Fruit fly (Drosophila melanogaster): Measurements from ENCODE around the gene CG13713.

CG13713 gene

dm6 chr3L:4747119-4747851 is 49.9 kb downstream of the CG13713 start (continued):
- TF ChIP-seq Med (GFP tag), result peak; percentile 55
- TF ChIP-seq CG6272 (GFP tag; IDR thresholded peaks at IDR 0.05), result 0 out of 2 replicates have a peak, but pooled peaks have one; percentile 14
- TF ChIP-seq Ssrp (tag; optimal IDR thresholded peaks at IDR 0.05), result no peak
- peak; percentile 61 for TF ChIP-seq Ets65A (GFP tag)
- peak; percentile 83 for TF ChIP-seq CG12769 (tag; optimal IDR thresholded peaks at IDR 0.05)
- TF ChIP-seq Optix (GFP tag; IDR thresholded peaks at IDR 0.05), result no peak
- TF ChIP-seq da (GFP tag; optimal IDR thresholded peaks at IDR 0.05), result no peak
- no peak for TF ChIP-seq CG2875 (GFP tag; optimal IDR thresholded peaks at IDR 0.05)
- no peak for TF ChIP-seq Spps (tag; optimal IDR thresholded peaks at IDR 0.05)
- no peak for TF ChIP-seq CG12942 (GFP tag; optimal IDR thresholded peaks at IDR 0.05)
- 0 out of 3 replicates have a peak, but pooled peaks have one; percentile 16 for TF ChIP-seq CG34422 (GFP tag; IDR thresholded peaks at IDR 0.05)
- TF ChIP-seq stwl (tag; optimal IDR thresholded peaks at IDR 0.05), result no peak
- TF ChIP-seq jumu (GFP tag; optimal IDR thresholded peaks at IDR 0.05), result no peak
- 0 out of 3 replicates have a peak, but pooled peaks have one; percentile 29 for TF ChIP-seq Dbx (GFP tag; IDR thresholded peaks at IDR 0.05)
- no peak for TF ChIP-seq exex (tag; optimal IDR thresholded peaks at IDR 0.05)
- TF ChIP-seq GATAe (GFP tag; conservative IDR thresholded peaks at IDR 0.05), result 0 out of 2 replicates have a peak, but pooled peaks have one; percentile 9
- TF ChIP-seq CG2678 (tag; optimal IDR thresholded peaks at IDR 0.05), result peak; percentile 1
- TF ChIP-seq pan (optimal IDR thresholded peaks at IDR 0.05), result no peak
- TF ChIP-seq pan (GFP tag; optimal IDR thresholded peaks at IDR 0.05 in 1 of 2, IDR thresholded peaks at IDR 0.05 in 1 of 2), result peak in 1 of 2 experiments; percentile 37
- peak; percentile 16 for TF ChIP-seq dmrt99B (tag; optimal IDR thresholded peaks at IDR 0.05)
- TF ChIP-seq oc (tag; optimal IDR thresholded peaks at IDR 0.05), result peak; percentile 35
- no peak for TF ChIP-seq Usf (GFP tag; optimal IDR thresholded peaks at IDR 0.05)
- TF ChIP-seq hth (optimal IDR thresholded peaks at IDR 0.05), result no peak
- TF ChIP-seq gce (GFP tag; IDR thresholded peaks at IDR 0.05), result no peak
- peak; percentile 59; the same call in 2 of the 3 replicates for TF ChIP-seq sr (GFP tag; IDR thresholded peaks at IDR 0.05)
- no peak for TF ChIP-seq ham (GFP tag; IDR thresholded peaks at IDR 0.05)
- peak; percentile 56 for TF ChIP-seq cwo (GFP tag; optimal IDR thresholded peaks at IDR 0.05)
- TF ChIP-seq Jarid2 (GFP tag; optimal IDR thresholded peaks at IDR 0.05), result no peak
- peak; percentile 18 for TF ChIP-seq ftz-f1 (GFP tag; optimal IDR thresholded peaks at IDR 0.05)
- peak; percentile 69; the same call in 1 of the 4 replicates for TF ChIP-seq chinmo (GFP tag; IDR thresholded peaks at IDR 0.05; ENCODE audit: partially characterized antibody)
- TF ChIP-seq CG11504 (tag; optimal IDR thresholded peaks at IDR 0.05), result peak; percentile 24
- TF ChIP-seq NFAT (GFP tag; IDR thresholded peaks at IDR 0.05), result peak; percentile 3; the same call in 1 of the 2 replicates
- TF ChIP-seq abd-A (tag; optimal IDR thresholded peaks at IDR 0.05), result no peak

Data from whole organism, embryonic.